Fruit fly (Drosophila melanogaster) whole organism, embryonic: ENCODE data around the gene Noc2.

Experiments
- CG13775 ChIP-seq: fragments of 200-800 bp; sonication (Bioruptor generic); optimal IDR thresholded peaks from 3 replicates; lab custom pipeline; 2017; ENCODE audit warnings: missing biosample characterization, mild to moderate bottlenecking, missing genetic modification characterization
- CG4820 ChIP-seq: fragments of 200-800 bp; sonication (Bioruptor generic); optimal IDR thresholded peaks from 3 replicates; lab custom pipeline; 2016; ENCODE audit warnings: missing biosample characterization, missing genetic modification characterization
- CG9727 ChIP-seq: fragments of 200-800 bp; sonication (Bioruptor generic); optimal IDR thresholded peaks from 3 replicates; lab custom pipeline; 2017; ENCODE audit warnings: missing biosample characterization, mild to moderate bottlenecking, missing genetic modification characterization
- ac ChIP-seq: fragments of 200-800 bp; sonication (Bioruptor generic); optimal IDR thresholded peaks from 3 replicates; lab custom pipeline; 2017; ENCODE audit warnings: missing biosample characterization, mild to moderate bottlenecking, missing genetic modification characterization
- bbx ChIP-seq: fragments of 200-800 bp; sonication (Bioruptor generic); IDR thresholded peaks from 2 replicates; pipeline ENCODE4 v1.3.6; 2022; ENCODE audit warnings: missing biosample characterization, missing genetic modification characterization; ENCODE audit not compliant: partially characterized antibody
- nerfin-2 ChIP-seq: fragments of 200-800 bp; sonication (Bioruptor generic); IDR thresholded peaks from 2 replicates; pipeline ENCODE4 v1.3.6; 2022; ENCODE audit warnings: missing biosample characterization, missing genetic modification characterization; ENCODE audit not compliant: partially characterized antibody

The Noc2 gene

dm6 chr2L:21214961-21215362 is 51.5 kb downstream of the Noc2 start (continued):
- TF ChIP-seq CG13775 (GFP tag; lab: Kevin White, UChicago) (peak; percentile 13), bbx (GFP tag; lab: Robert Waterston, UW) (peak; percentile 72), ac (peak; percentile 0), nerfin-2 (GFP tag; lab: Robert Waterston, UW) (peak; percentile 21; the same call in 1 of the 2 replicates), CG9727 (GFP tag; lab: Kevin White, UChicago) (peak; percentile 5), CG4820 (GFP tag; lab: Kevin White, UChicago) (peak; percentile 1)
